Worm (Caenorhabditis elegans) whole organism, L1 larva: ENCODE data around the gene F15H10.5.

Experiments
- C04F5.9 ChIP-seq: sonication (generic microtip); optimal IDR thresholded peaks from 2 replicates; lab custom pipeline; 2016; ENCODE audit warnings: missing genetic modification characterization, missing compliant biosample characterization
- C16A3.4 ChIP-seq: fragments of 150-350 bp; optimal IDR thresholded peaks from 2 replicates; lab custom pipeline; 2014; ENCODE audit warnings: missing biosample characterization, missing genetic modification characterization
- F16B12.6 ChIP-seq: fragments of 150-350 bp; optimal IDR thresholded peaks from 2 replicates; lab custom pipeline; 2014; ENCODE audit warnings: missing biosample characterization, missing genetic modification characterization
- Y116A8C.19 ChIP-seq: sonication (generic microtip); optimal IDR thresholded peaks from 2 replicates; lab custom pipeline; 2016; ENCODE audit warnings: missing compliant biosample characterization, missing genetic modification characterization, borderline replicate concordance
- aly-2 ChIP-seq: fragments of 150-350 bp; optimal IDR thresholded peaks from 2 replicates; lab custom pipeline; 2014; ENCODE audit warnings: missing biosample characterization, missing genetic modification characterization
- ama-1 ChIP-seq: fragments of 150-350 bp; optimal IDR thresholded peaks from 2 replicates; lab custom pipeline; 2014
- blmp-1 ChIP-seq: fragments of 150-350 bp; optimal IDR thresholded peaks from 2 replicates; lab custom pipeline; 2014; ENCODE audit warnings: missing biosample characterization, missing genetic modification characterization
- ceh-8 ChIP-seq: fragments of 200-800 bp; sonication (Bioruptor generic); optimal IDR thresholded peaks from 2 replicates; lab custom pipeline; 2018; ENCODE audit warnings: mild to moderate bottlenecking, missing genetic modification characterization, moderate library complexity, missing compliant biosample characterization
- ceh-88 ChIP-seq: fragments of 200-800 bp; sonication (Bioruptor generic); IDR thresholded peaks from 2 replicates; pipeline ENCODE4 v1.3.6; 2022; ENCODE audit warnings: missing genetic modification characterization, missing compliant biosample characterization
- dpl-1 ChIP-seq, 3 experiments: fragments of 150-350 bp in 2 of 3; sonication (generic microtip) in 1 of 3; optimal IDR thresholded peaks; 2 replicates each; lab custom pipeline; 2014 to 2017; ENCODE audit warnings: missing biosample characterization in 3 of 3, missing genetic modification characterization in 3 of 3, missing genetic modification reagents in 3 of 3
- dsc-1 ChIP-seq: sonication (generic microtip); optimal IDR thresholded peaks from 2 replicates; lab custom pipeline; 2016; ENCODE audit warnings: mild to moderate bottlenecking, missing genetic modification characterization, missing compliant biosample characterization
- efl-1 ChIP-seq, 4 experiments: fragments of 150-350 bp; optimal IDR thresholded peaks in 3 of 4; peaks in 1 of 4; 1 replicate in 1 of 4; 2 replicates in 3 of 4; lab custom pipeline; 2014; ENCODE audit warnings: missing biosample characterization in 2 of 4, missing genetic modification characterization in 2 of 4, missing genetic modification reagents in 2 of 4
- egl-27 ChIP-seq, 2 experiments: fragments of 150-350 bp in 1 of 2; sonication (generic microtip); optimal IDR thresholded peaks; 3 replicates each; lab custom pipeline; 2017 to 2018; ENCODE audit warnings: missing biosample characterization in 2 of 2, missing genetic modification characterization in 2 of 2, missing genetic modification reagents in 2 of 2
- ets-5 ChIP-seq: fragments of 200-800 bp; sonication (Bioruptor generic); IDR thresholded peaks from 2 replicates; pipeline ENCODE4 v1.3.6; 2022; ENCODE audit warnings: missing genetic modification characterization, missing compliant biosample characterization
- fkh-8 ChIP-seq: sonication (generic microtip); optimal IDR thresholded peaks from 2 replicates; lab custom pipeline; 2016; ENCODE audit warnings: mild to moderate bottlenecking, missing genetic modification characterization, missing compliant biosample characterization
- fos-1 ChIP-seq: fragments of 150-350 bp; optimal IDR thresholded peaks from 2 replicates; lab custom pipeline; 2014; ENCODE audit warnings: missing biosample characterization, missing genetic modification characterization
- grh-1 ChIP-seq: fragments of 200-800 bp; sonication (Bioruptor generic); IDR thresholded peaks from 2 replicates; pipeline ENCODE4 v1.3.6; 2022; ENCODE audit warnings: missing genetic modification reagents, missing genetic modification characterization, missing compliant biosample characterization
- hlh-4 ChIP-seq: sonication (generic microtip); optimal IDR thresholded peaks from 2 replicates; lab custom pipeline; 2016; ENCODE audit warnings: mild to moderate bottlenecking, missing genetic modification characterization, missing compliant biosample characterization
- irx-1 ChIP-seq: sonication (generic microtip); optimal IDR thresholded peaks from 2 replicates; lab custom pipeline; 2016; ENCODE audit warnings: missing genetic modification characterization, missing compliant biosample characterization
- isw-1 ChIP-seq: fragments of 200-800 bp; sonication (Bioruptor generic); IDR thresholded peaks from 2 replicates; pipeline ENCODE4 v1.3.6; 2022; ENCODE audit warnings: missing genetic modification characterization, missing compliant biosample characterization
- jun-1 ChIP-seq: fragments of 150-350 bp; optimal IDR thresholded peaks from 2 replicates; lab custom pipeline; 2014; ENCODE audit warnings: missing biosample characterization, missing genetic modification reagents, missing genetic modification characterization
- lin-13 ChIP-seq: fragments of 150-350 bp; optimal IDR thresholded peaks from 2 replicates; lab custom pipeline; 2014; ENCODE audit warnings: missing biosample characterization, missing genetic modification reagents, missing genetic modification characterization
- lin-14 ChIP-seq: fragments of 200-800 bp; sonication (Bioruptor generic); optimal IDR thresholded peaks from 2 replicates; lab custom pipeline; 2018; ENCODE audit warnings: mild to moderate bottlenecking, missing genetic modification characterization, moderate library complexity, missing compliant biosample characterization
- lin-15B ChIP-seq: fragments of 150-350 bp; sonication (generic microtip); optimal IDR thresholded peaks from 3 replicates; lab custom pipeline; 2014; ENCODE audit warnings: missing biosample characterization, missing genetic modification characterization
- lir-3 ChIP-seq: sonication (generic microtip); optimal IDR thresholded peaks from 2 replicates; lab custom pipeline; 2016; ENCODE audit warnings: mild to moderate bottlenecking, missing genetic modification characterization, moderate library complexity, missing compliant biosample characterization; ENCODE audit not compliant: poor library complexity
- lsy-2 ChIP-seq, 2 experiments: fragments of 150-350 bp; optimal IDR thresholded peaks; 2 replicates each; lab custom pipeline; 2014; ENCODE audit warnings: missing biosample characterization in 2 of 2, missing genetic modification characterization in 2 of 2
- mab-9 ChIP-seq: fragments of 200-800 bp; sonication (Bioruptor generic); IDR thresholded peaks from 2 replicates; pipeline ENCODE4 v1.3.6; 2022; ENCODE audit warnings: missing genetic modification reagents, missing genetic modification characterization, missing compliant biosample characterization
- mef-2 ChIP-seq: fragments of 150-350 bp; optimal IDR thresholded peaks from 2 replicates; lab custom pipeline; 2014; ENCODE audit warnings: missing biosample characterization, missing genetic modification characterization
- nhr-12 ChIP-seq: sonication (generic microtip); optimal IDR thresholded peaks from 2 replicates; lab custom pipeline; 2017; ENCODE audit warnings: missing biosample characterization, missing genetic modification characterization
- nhr-20 ChIP-seq: sonication (generic microtip); optimal IDR thresholded peaks from 2 replicates; lab custom pipeline; 2016; ENCODE audit warnings: mild to moderate bottlenecking, missing genetic modification characterization, missing compliant biosample characterization
- nhr-47 ChIP-seq: sonication (generic microtip); optimal IDR thresholded peaks from 2 replicates; lab custom pipeline; 2016; ENCODE audit warnings: mild to moderate bottlenecking, missing genetic modification characterization, moderate library complexity, missing compliant biosample characterization
- nhr-71 ChIP-seq: sonication (generic microtip); optimal IDR thresholded peaks from 2 replicates; lab custom pipeline; 2016; ENCODE audit warnings: mild to moderate bottlenecking, missing genetic modification characterization, moderate library complexity, missing compliant biosample characterization
- nhr-76 ChIP-seq: sonication (generic microtip); optimal IDR thresholded peaks from 2 replicates; lab custom pipeline; 2017; ENCODE audit warnings: missing biosample characterization, missing genetic modification characterization
- nhr-77 ChIP-seq: fragments of 150-350 bp; optimal IDR thresholded peaks from 2 replicates; lab custom pipeline; 2014; ENCODE audit warnings: missing biosample characterization, missing genetic modification characterization
- nhr-85 ChIP-seq: sonication (generic microtip); peaks from one replicate; lab custom pipeline; 2016; ENCODE audit warnings: missing genetic modification characterization, inconsistent platforms, missing compliant biosample characterization
- nhr-90 ChIP-seq: sonication (generic microtip); optimal IDR thresholded peaks from 2 replicates; lab custom pipeline; 2016; ENCODE audit warnings: mild to moderate bottlenecking, missing genetic modification characterization, missing compliant biosample characterization; ENCODE audit not compliant: poor library complexity
- pax-3 ChIP-seq: fragments of 200-800 bp; sonication (Bioruptor generic); optimal IDR thresholded peaks from 2 replicates; lab custom pipeline; 2018; ENCODE audit warnings: mild to moderate bottlenecking, missing genetic modification characterization, moderate library complexity, missing compliant biosample characterization
- pqm-1 ChIP-seq: sonication (generic microtip); optimal IDR thresholded peaks from 3 replicates; lab custom pipeline; 2017; ENCODE audit warnings: missing biosample characterization, missing genetic modification characterization
- snu-23 ChIP-seq: sonication (generic microtip); optimal IDR thresholded peaks from 2 replicates; lab custom pipeline; 2016; ENCODE audit warnings: missing genetic modification characterization, missing compliant biosample characterization
- sox-4 ChIP-seq: sonication (generic microtip); optimal IDR thresholded peaks from 2 replicates; lab custom pipeline; 2016; ENCODE audit warnings: missing genetic modification characterization, missing compliant biosample characterization
- sptf-1 ChIP-seq: fragments of 150-350 bp; optimal IDR thresholded peaks from 2 replicates; lab custom pipeline; 2014; ENCODE audit warnings: missing biosample characterization, missing genetic modification characterization
- sup-37 ChIP-seq: fragments of 200-800 bp; sonication (Bioruptor generic); optimal IDR thresholded peaks from 2 replicates; lab custom pipeline; 2018; ENCODE audit warnings: mild to moderate bottlenecking, missing genetic modification characterization, missing compliant biosample characterization
- swsn-7 ChIP-seq: sonication (generic microtip); optimal IDR thresholded peaks from 2 replicates; lab custom pipeline; 2016; ENCODE audit warnings: missing genetic modification characterization, missing compliant biosample characterization
- tbx-2 ChIP-seq: sonication (generic microtip); optimal IDR thresholded peaks from 2 replicates; lab custom pipeline; 2016; ENCODE audit warnings: missing genetic modification characterization, missing compliant biosample characterization
- tlp-1 ChIP-seq: fragments of 150-350 bp; optimal IDR thresholded peaks from 2 replicates; lab custom pipeline; 2014; ENCODE audit warnings: missing biosample characterization, missing genetic modification characterization
- unc-86 ChIP-seq: sonication (generic microtip); optimal IDR thresholded peaks from 2 replicates; lab custom pipeline; 2016; ENCODE audit warnings: missing genetic modification characterization, missing compliant biosample characterization
- zag-1 ChIP-seq: fragments of 150-350 bp; optimal IDR thresholded peaks from 2 replicates; lab custom pipeline; 2014; ENCODE audit warnings: missing biosample characterization, missing genetic modification characterization
- ztf-11 ChIP-seq, 2 experiments: sonication (generic microtip); optimal IDR thresholded peaks; 2 replicates each; lab custom pipeline; 2016 to 2017; ENCODE audit warnings: missing genetic modification characterization in 2 of 2, missing biosample characterization in 1 of 2, missing compliant biosample characterization in 1 of 2
- ztf-4 ChIP-seq: fragments of 150-350 bp; optimal IDR thresholded peaks from 2 replicates; lab custom pipeline; 2014; ENCODE audit warnings: missing biosample characterization, missing genetic modification characterization

Gene F15H10.5

DNA sequence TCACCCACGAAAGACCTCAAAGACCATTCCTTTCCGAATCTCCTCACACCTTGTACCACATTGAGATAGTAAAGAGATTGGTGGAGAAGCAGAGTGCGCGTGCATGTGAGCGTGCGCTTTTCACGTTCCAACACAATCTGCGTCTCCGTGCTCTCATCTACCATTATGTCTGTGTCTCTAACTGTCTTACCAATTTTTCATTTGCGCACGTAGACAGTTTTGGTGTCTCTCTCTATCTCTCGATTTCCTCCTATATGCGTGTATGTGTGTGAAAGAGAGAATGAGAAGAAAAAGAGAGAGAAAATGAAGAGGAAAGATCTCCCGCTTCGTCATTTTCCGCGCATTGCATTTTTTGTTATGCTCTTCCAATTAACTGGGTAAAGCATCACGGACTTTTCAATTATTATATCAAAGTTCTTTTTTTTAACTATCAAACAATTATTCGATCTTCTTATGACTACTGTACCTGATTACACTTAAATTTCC is 47.8 kb upstream of the F15H10.5 start (continued):
- peak; percentile 70 for TF ChIP-seq mef-2 (tag; lab: Kevin White, UChicago)
- TF ChIP-seq irx-1 (tag; lab: Kevin White, UChicago) = peak; percentile 84
- TF ChIP-seq nhr-90 (tag; lab: Kevin White, UChicago) = peak; percentile 90
- peak; percentile 80 for TF ChIP-seq mab-9 (GFP tag; lab: Robert Waterston, UW)
- TF ChIP-seq sox-4 (tag; lab: Kevin White, UChicago) = peak; percentile 80
- peak; percentile 96 for TF ChIP-seq ztf-4
- peak; percentile 92 for TF ChIP-seq jun-1
- TF ChIP-seq swsn-7 (tag; lab: Kevin White, UChicago) = peak; percentile 95
- TF ChIP-seq ztf-11 (tag; optimal IDR thresholded peaks at IDR 0.05; lab: Kevin White, UChicago) = peak in 1 of 2 experiments; percentile 46
- no peak for TF ChIP-seq ets-5 (GFP tag; lab: Robert Waterston, UW)
- peak; percentile 38 for TF ChIP-seq pqm-1 (tag; lab: Kevin White, UChicago)
- peak; percentile 95 for TF ChIP-seq tbx-2 (tag; lab: Kevin White, UChicago)
- peak; percentile 76 for TF ChIP-seq isw-1 (GFP tag; lab: Robert Waterston, UW)
- TF ChIP-seq aly-2 = peak; percentile 78
- no peak for TF ChIP-seq nhr-12 (tag; lab: Kevin White, UChicago)
- peak; percentile 95 for TF ChIP-seq nhr-47 (tag; lab: Kevin White, UChicago)
- TF ChIP-seq C16A3.4 (tag; lab: Kevin White, UChicago) = peak; percentile 95
- peak; percentile 99 for TF ChIP-seq fkh-8 (tag; lab: Kevin White, UChicago)
- peak; percentile 72; the same call in 1 of the 2 replicates for TF ChIP-seq ceh-88
- peak; percentile 74 for TF ChIP-seq grh-1
- TF ChIP-seq unc-86 (tag; lab: Kevin White, UChicago) = peak; percentile 95
- peak; percentile 96 for TF ChIP-seq nhr-77 (tag; lab: Kevin White, UChicago)
- TF ChIP-seq Y116A8C.19 (tag; lab: Kevin White, UChicago) = no peak
- peak; percentile 62 to 71 (median 64) for TF ChIP-seq dpl-1 (GFP tag; optimal IDR thresholded peaks at IDR 0.05; lab: Kevin White, UChicago)
- TF ChIP-seq ama-1 (lab: Kevin White, UChicago) = peak; percentile 76
- TF ChIP-seq lin-14 = peak; percentile 100
- TF ChIP-seq sup-37 (GFP tag; lab: Kevin White, UChicago) = peak; percentile 15
- peak; percentile 47 for TF ChIP-seq nhr-76 (tag; lab: Kevin White, UChicago)
- TF ChIP-seq fos-1 = peak; percentile 95
- peak; percentile 90 for TF ChIP-seq pax-3 (tag; lab: Kevin White, UChicago)
- TF ChIP-seq sptf-1 (tag; lab: Kevin White, UChicago) = no peak
- peak; percentile 85 to 91 for TF ChIP-seq efl-1 (optimal IDR thresholded peaks at IDR 0.05; lab: Kevin White, UChicago)
- TF ChIP-seq efl-1 (GFP tag; optimal IDR thresholded peaks at IDR 0.05 in 1 of 2; lab: Kevin White, UChicago) = peak; percentile 55 to 96

DNA sequence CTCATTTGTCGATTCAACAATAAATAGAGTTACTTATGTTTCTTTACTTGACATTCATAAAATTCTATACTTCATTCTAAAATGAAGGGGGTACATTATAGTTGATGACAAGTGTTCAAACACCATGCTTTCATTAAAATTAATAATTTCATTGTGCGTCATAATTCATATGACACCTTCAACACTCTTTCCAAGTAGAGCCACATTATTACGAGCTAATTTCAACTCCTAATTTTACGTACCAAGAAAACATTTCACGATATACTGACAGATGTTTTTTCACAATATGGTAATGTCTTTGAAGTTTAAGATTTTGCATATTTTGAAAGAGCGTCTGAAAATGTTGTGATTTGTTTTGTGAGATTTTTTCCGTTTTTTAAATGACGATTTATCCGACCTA is 46.6 kb upstream of the F15H10.5 start:
- TF ChIP-seq dsc-1 (peak; percentile 85), hlh-4 (tag; lab: Kevin White, UChicago) (peak; percentile 98), ztf-11 (tag; optimal IDR thresholded peaks at IDR 0.05; lab: Kevin White, UChicago) (no peak), lin-14 (peak; percentile 71), pax-3 (tag; lab: Kevin White, UChicago) (peak; percentile 2), lsy-2 (tag; optimal IDR thresholded peaks at IDR 0.05; lab: Kevin White, UChicago) (peak in 1 of 2 experiments; percentile 38), C04F5.9 (no peak), lin-15B (tag; lab: Kevin White, UChicago) (no peak), ceh-88 (0 out of 2 replicates have a peak, but pooled peaks have one; percentile 33), nhr-85 (tag; lab: Kevin White, UChicago) (peak; percentile 6), ceh-8 (GFP tag; lab: Kevin White, UChicago) (peak; percentile 90), swsn-7 (tag; lab: Kevin White, UChicago) (peak; percentile 34), lin-13 (GFP tag; lab: Kevin White, UChicago) (no peak), lir-3 (tag; lab: Kevin White, UChicago) (peak; percentile 42), egl-27 (tag; optimal IDR thresholded peaks at IDR 0.05; lab: Kevin White, UChicago) (no peak), F16B12.6 (tag; lab: Kevin White, UChicago) (no peak), efl-1 (optimal IDR thresholded peaks at IDR 0.05; lab: Kevin White, UChicago) (no peak), efl-1 (GFP tag; optimal IDR thresholded peaks at IDR 0.05 in 1 of 2; lab: Kevin White, UChicago) (peak in 1 of 2 experiments; percentile 7), nhr-20 (peak; percentile 51), tlp-1 (tag; lab: Kevin White, UChicago) (no peak), nhr-47 (tag; lab: Kevin White, UChicago) (peak; percentile 73), fkh-8 (tag; lab: Kevin White, UChicago) (peak; percentile 80), nhr-71 (tag; lab: Kevin White, UChicago) (peak; percentile 84), zag-1 (tag; lab: Kevin White, UChicago) (no peak), snu-23 (GFP tag; lab: Kevin White, UChicago) (no peak), dpl-1 (GFP tag; optimal IDR thresholded peaks at IDR 0.05; lab: Kevin White, UChicago) (no peak), blmp-1 (tag; lab: Kevin White, UChicago) (no peak)
- TF ChIP-seq, all 84 proteins: peak for 15
